Worm (Caenorhabditis elegans): ENCODE results near the gene gtf-2E2.

Gene gtf-2E2

ce11 chrII:11514775-11515174 is 27.5 kb downstream of the gtf-2E2 start, which contains the start of gene srh-44:
TSS of gene srh-44 (plus strand) at chrII:11515075.
- no peak for TF ChIP-seq unc-62 (GFP tag; optimal IDR thresholded peaks at IDR 0.05)

- no peak for TF ChIP-seq unc-62 (GFP tag; optimal IDR thresholded peaks at IDR 0.05)
Measured at ce11 chrII:11512921-11513320, 29.4 kb downstream of the gtf-2E2 start.

- TF ChIP-seq unc-62 (GFP tag; optimal IDR thresholded peaks at IDR 0.05) = no peak
Measured at ce11 chrII:11510373-11510772, 31.9 kb downstream of the gtf-2E2 start, which contains the start of gene npr-41. TSS of gene npr-41 (plus strand) at chrII:11510673.

ce11 chrII:11503761-11504160 is 38.5 kb downstream of the gtf-2E2 start:
- TF ChIP-seq unc-62 (GFP tag; optimal IDR thresholded peaks at IDR 0.05) = no peak

ce11 chrII:11501956-11502355 is 40.3 kb downstream of the gtf-2E2 start:
- TF ChIP-seq unc-62 (GFP tag; optimal IDR thresholded peaks at IDR 0.05) = no peak

- no peak for TF ChIP-seq unc-62 (GFP tag; optimal IDR thresholded peaks at IDR 0.05)
Measured at ce11 chrII:11500198-11500597, 42.1 kb downstream of the gtf-2E2 start, which contains the start of gene B0334.20. TSS of gene B0334.20 (minus strand) at chrII:11500459.

- TF ChIP-seq unc-62 (GFP tag; optimal IDR thresholded peaks at IDR 0.05) = no peak
Measured at ce11 chrII:11497365-11497764, 44.9 kb downstream of the gtf-2E2 start, which contains the start of gene B0334.5. TSS of gene B0334.5 (plus strand) at chrII:11497665.

- no peak for TF ChIP-seq unc-62 (GFP tag; optimal IDR thresholded peaks at IDR 0.05)
Measured at ce11 chrII:11496767-11497166, 45.5 kb downstream of the gtf-2E2 start, which contains the start of gene emc-5. TSS of gene emc-5 (plus strand) at chrII:11496780.

- TF ChIP-seq unc-62 (GFP tag; optimal IDR thresholded peaks at IDR 0.05) = no peak
Measured at ce11 chrII:11495806-11496205, 46.5 kb downstream of the gtf-2E2 start.

ce11 chrII:11495307-11495706 is 47.0 kb downstream of the gtf-2E2 start, which contains the start of the genes ooc-3 and B0334.4:
TSS of gene ooc-3 (minus strand) at chrII:11495321.
TSS of gene B0334.4 (plus strand) at chrII:11495692.
- no peak for TF ChIP-seq unc-62 (GFP tag; optimal IDR thresholded peaks at IDR 0.05)

ce11 chrII:11492843-11493242 is 49.5 kb downstream of the gtf-2E2 start, which contains the start of gene hacl-1:
TSS of gene hacl-1 (minus strand) at chrII:11492963.
- TF ChIP-seq unc-62 (GFP tag; optimal IDR thresholded peaks at IDR 0.05) = no peak
